Worm (Caenorhabditis elegans): ENCODE data around the gene nhr-14.

ce11 chrX:8424286-8424685 lies 51.7 kb downstream of the nhr-14 start:
- TF ChIP-seq ztf-23 (GFP tag; IDR thresholded peaks at IDR 0.05) (no peak), cog-1 (tag; optimal IDR thresholded peaks at IDR 0.05) (no peak), flt-1 (GFP tag; IDR thresholded peaks at IDR 0.05) (no peak), klf-2 (GFP tag; conservative IDR thresholded peaks at IDR 0.05) (no peak), T22C8.4 (GFP tag; IDR thresholded peaks at IDR 0.05) (no peak), tab-1 (GFP tag; IDR thresholded peaks at IDR 0.05) (no peak), med-1 (GFP tag; optimal IDR thresholded peaks at IDR 0.05; ENCODE audit: insufficient read depth) (no peak)
